Worm (Caenorhabditis elegans) whole organism, L2 larva: ENCODE data around the gene F55G11.10.

Source experiments
- R02D3.7 ChIP-seq: fragments of 150-350 bp; optimal IDR thresholded peaks from 2 replicates; lab custom pipeline; 2014; ENCODE audit warnings: missing biosample characterization, missing genetic modification characterization
- blmp-1 ChIP-seq: sonication (generic microtip); optimal IDR thresholded peaks from 2 replicates; lab custom pipeline; 2017; ENCODE audit warnings: missing genetic modification characterization, mild to moderate bottlenecking, missing compliant biosample characterization, antibody characterized with exemption, moderate library complexity; ENCODE audit not compliant: insufficient read depth
- dmd-4 ChIP-seq: sonication (generic microtip); optimal IDR thresholded peaks from 2 replicates; lab custom pipeline; 2017; ENCODE audit warnings: missing biosample characterization, missing genetic modification characterization
- unc-62 ChIP-seq: fragments of 150-350 bp; optimal IDR thresholded peaks from 2 replicates; lab custom pipeline; 2014; ENCODE audit warnings: missing biosample characterization, missing genetic modification reagents, missing genetic modification characterization

ce11 chrIV:12911990-12912389 lies 36.6 kb upstream of the F55G11.10 start, which contains the start of gene K08D8.5:
- no peak for TF ChIP-seq dmd-4 (tag; lab: Kevin White, UChicago)
- no peak for TF ChIP-seq blmp-1 (tag; lab: Kevin White, UChicago)
- TF ChIP-seq unc-62 (GFP tag; lab: Kevin White, UChicago), result no peak
- TF ChIP-seq R02D3.7, result no peak
